Fruit fly (Drosophila melanogaster) whole organism, embryonic: ENCODE data around the gene Spn28B.

Experiments used
- Awh ChIP-seq: fragments of 200-800 bp; sonication (Bioruptor generic); IDR thresholded peaks from 2 replicates; pipeline ENCODE4, ENCODE4 v1.3.6; 2022; ENCODE audit warnings: missing biosample characterization, missing genetic modification characterization
- CG10267 ChIP-seq: fragments of 200-800 bp; sonication (Bioruptor generic); optimal IDR thresholded peaks from 2 replicates; lab custom pipeline; 2018; ENCODE audit warnings: missing biosample characterization, mild to moderate bottlenecking, missing genetic modification characterization, moderate library complexity
- CG10654 ChIP-seq: fragments of 200-800 bp; sonication (Bioruptor generic); optimal IDR thresholded peaks from 2 replicates; lab custom pipeline; 2016; ENCODE audit warnings: missing biosample characterization, missing genetic modification characterization
- CG11456 ChIP-seq: fragments of 200-800 bp; sonication (Bioruptor generic); IDR thresholded peaks from 3 replicates; pipeline ENCODE4 v1.3.6; 2022; ENCODE audit warnings: missing biosample characterization, missing genetic modification characterization
- CG1233 ChIP-seq: fragments of 200-800 bp; sonication (Bioruptor generic); optimal IDR thresholded peaks from 4 replicates; lab custom pipeline; 2018; ENCODE audit warnings: missing biosample characterization, mild to moderate bottlenecking, missing genetic modification characterization
- CG12659 ChIP-seq: fragments of 200-800 bp; sonication (Bioruptor generic); optimal IDR thresholded peaks from 3 replicates; lab custom pipeline; 2017; ENCODE audit warnings: mild to moderate bottlenecking, missing biosample characterization, missing genetic modification reagents, missing genetic modification characterization
- CG14014 ChIP-seq: fragments of 200-800 bp; sonication (Bioruptor generic); IDR thresholded peaks from 2 replicates; pipeline ENCODE4 v1.3.6; 2022; ENCODE audit warnings: missing biosample characterization, missing genetic modification characterization
- CG15269 ChIP-seq: fragments of 200-800 bp; sonication (Bioruptor generic); optimal IDR thresholded peaks from 2 replicates; lab custom pipeline; 2018; ENCODE audit warnings: missing biosample characterization, mild to moderate bottlenecking, missing genetic modification characterization, moderate library complexity
- CG1602 ChIP-seq: fragments of 200-800 bp; sonication (Bioruptor generic); optimal IDR thresholded peaks from 3 replicates; lab custom pipeline; 2016; ENCODE audit warnings: missing biosample characterization, missing genetic modification characterization
- CG17328 ChIP-seq: fragments of 200-800 bp; sonication (Bioruptor generic); IDR thresholded peaks from 2 replicates; pipeline ENCODE4 v1.3.6; 2022; ENCODE audit warnings: missing biosample characterization, missing genetic modification characterization
- CG2202 ChIP-seq: fragments of 200-800 bp; sonication (Bioruptor generic); optimal IDR thresholded peaks from 2 replicates; lab custom pipeline; 2018; ENCODE audit warnings: missing biosample characterization, mild to moderate bottlenecking, missing genetic modification characterization
- CG2678 ChIP-seq: fragments of 200-800 bp; sonication (Bioruptor generic); optimal IDR thresholded peaks from 3 replicates; lab custom pipeline; 2019; ENCODE audit warnings: missing biosample characterization, mild to moderate bottlenecking, missing genetic modification characterization, moderate library complexity
- CG4424 ChIP-seq: fragments of 200-800 bp; sonication (Bioruptor generic); optimal IDR thresholded peaks from 3 replicates; lab custom pipeline; 2016; ENCODE audit warnings: missing biosample characterization, missing genetic modification characterization
- CG7357 ChIP-seq: fragments of 200-800 bp; sonication (Bioruptor generic); IDR thresholded peaks from 3 replicates; pipeline ENCODE4 v1.3.6; 2022; ENCODE audit warnings: missing biosample characterization, missing genetic modification characterization
- CG7839 ChIP-seq: fragments of 200-800 bp; sonication (Bioruptor generic); optimal IDR thresholded peaks from 3 replicates; lab custom pipeline; 2018; ENCODE audit warnings: missing biosample characterization, mild to moderate bottlenecking, missing genetic modification characterization, moderate library complexity
- CG8765 ChIP-seq: fragments of 200-800 bp; sonication (Bioruptor generic); IDR thresholded peaks from 2 replicates; pipeline ENCODE4 v1.3.6; 2022; ENCODE audit warnings: missing biosample characterization, missing genetic modification characterization
- CG9727 ChIP-seq: fragments of 200-800 bp; sonication (Bioruptor generic); optimal IDR thresholded peaks from 3 replicates; lab custom pipeline; 2017; ENCODE audit warnings: missing biosample characterization, mild to moderate bottlenecking, missing genetic modification characterization
- CoRest ChIP-seq: fragments of 200-800 bp; sonication (Bioruptor generic); optimal IDR thresholded peaks from 3 replicates; lab custom pipeline; 2018; ENCODE audit warnings: missing biosample characterization, mild to moderate bottlenecking, missing genetic modification characterization, moderate library complexity
- HLH4C ChIP-seq: fragments of 200-800 bp; sonication (Bioruptor generic); IDR thresholded peaks from 3 replicates; pipeline ENCODE4 v1.3.6; 2022; ENCODE audit warnings: missing biosample characterization, missing genetic modification characterization; ENCODE audit not compliant: partially characterized antibody
- Hr51 ChIP-seq, 2 experiments: fragments of 200-800 bp; sonication (Bioruptor generic); optimal IDR thresholded peaks; 2 replicates in 1 of 2; 3 replicates in 1 of 2; lab custom pipeline; 2016 to 2018; ENCODE audit warnings: missing biosample characterization in 2 of 2, missing genetic modification characterization in 2 of 2, mild to moderate bottlenecking in 1 of 2, moderate library complexity in 1 of 2
- Hsf ChIP-seq: fragments of 200-800 bp; sonication (Bioruptor generic); optimal IDR thresholded peaks from 3 replicates; lab custom pipeline; 2016; ENCODE audit warnings: missing biosample characterization, missing genetic modification characterization
- Med ChIP-seq: fragments of 200-800 bp; sonication (Bioruptor generic); peaks from one replicate; lab custom pipeline; 2016; ENCODE audit warnings: missing biosample characterization, missing genetic modification characterization, mild to moderate bottlenecking, inconsistent platforms, moderate library complexity
- Meics ChIP-seq: fragments of 200-800 bp; sonication (Bioruptor generic); optimal IDR thresholded peaks from 2 replicates; lab custom pipeline; 2017; ENCODE audit warnings: missing biosample characterization, mild to moderate bottlenecking, missing genetic modification characterization
- NfI ChIP-seq: fragments of 200-800 bp; sonication (Bioruptor generic); optimal IDR thresholded peaks from 3 replicates; lab custom pipeline; 2018; ENCODE audit warnings: missing biosample characterization, mild to moderate bottlenecking, missing genetic modification characterization, moderate library complexity
- Pdp1 ChIP-seq, 2 experiments: fragments of 200-800 bp; sonication (Bioruptor generic); optimal IDR thresholded peaks; 3 replicates each; lab custom pipeline; 2016; ENCODE audit warnings: missing biosample characterization in 2 of 2, missing genetic modification characterization in 2 of 2, mild to moderate bottlenecking in 1 of 2, moderate library complexity in 1 of 2
- Tbp ChIP-seq: fragments of >200 bp; optimal IDR thresholded peaks from 2 replicates; lab custom pipeline; 2018; ENCODE audit warnings: missing biosample characterization, missing genetic modification characterization
- Xrp1 ChIP-seq: fragments of 200-800 bp; sonication (Bioruptor generic); IDR thresholded peaks from 2 replicates; pipeline ENCODE4 v1.3.6; 2022; ENCODE audit warnings: missing biosample characterization, missing genetic modification characterization
- ara ChIP-seq: fragments of 200-800 bp; sonication (Bioruptor generic); IDR thresholded peaks from 2 replicates; pipeline ENCODE4 v1.3.6; 2022; ENCODE audit warnings: missing biosample characterization, missing genetic modification characterization
- bigmax ChIP-seq: fragments of 200-800 bp; sonication (Bioruptor generic); optimal IDR thresholded peaks from 2 replicates; lab custom pipeline; 2018; ENCODE audit warnings: missing biosample characterization, mild to moderate bottlenecking, missing genetic modification characterization
- ci ChIP-seq: fragments of 200-800 bp; sonication (Bioruptor generic); IDR thresholded peaks from 3 replicates; pipeline ENCODE4 v1.3.6; 2022; ENCODE audit warnings: missing biosample characterization, missing genetic modification characterization
- cwo ChIP-seq: fragments of 200-800 bp; sonication (Bioruptor generic); optimal IDR thresholded peaks from 3 replicates; lab custom pipeline; 2017; ENCODE audit warnings: missing biosample characterization, missing genetic modification characterization, mild to moderate bottlenecking, moderate library complexity, missing genetic modification reagents
- da ChIP-seq: fragments of 200-800 bp; sonication (Bioruptor generic); optimal IDR thresholded peaks from 2 replicates; lab custom pipeline; 2016; ENCODE audit warnings: missing biosample characterization, missing genetic modification characterization
- eve ChIP-seq, 2 experiments: fragments of >200 bp; optimal IDR thresholded peaks; 2 replicates each; lab custom pipeline; 2017; ENCODE audit warnings: missing biosample characterization in 2 of 2, missing genetic modification characterization in 2 of 2
- fd96Cb ChIP-seq: fragments of 200-800 bp; sonication (Bioruptor generic); optimal IDR thresholded peaks from 2 replicates; lab custom pipeline; 2018; ENCODE audit warnings: missing biosample characterization, mild to moderate bottlenecking, missing genetic modification characterization, moderate library complexity
- grau ChIP-seq: fragments of 200-800 bp; optimal IDR thresholded peaks from 3 replicates; lab custom pipeline; 2019; ENCODE audit warnings: missing biosample characterization, mild to moderate bottlenecking, missing genetic modification characterization, moderate library complexity
- gsb-n ChIP-seq: fragments of 200-800 bp; sonication (Bioruptor generic); optimal IDR thresholded peaks from 3 replicates; lab custom pipeline; 2018; ENCODE audit warnings: missing biosample characterization, mild to moderate bottlenecking, missing genetic modification characterization
- jing ChIP-seq: fragments of 200-800 bp; sonication (Bioruptor generic); optimal IDR thresholded peaks from 2 replicates; lab custom pipeline; 2018; ENCODE audit warnings: missing biosample characterization, mild to moderate bottlenecking, missing genetic modification characterization
- org-1 ChIP-seq: fragments of 200-800 bp; sonication (Bioruptor generic); optimal IDR thresholded peaks from 2 replicates; lab custom pipeline; 2017; ENCODE audit warnings: missing biosample characterization, missing genetic modification characterization
- phol ChIP-seq: fragments of 200-800 bp; sonication (Bioruptor generic); optimal IDR thresholded peaks from 3 replicates; lab custom pipeline; 2018; ENCODE audit warnings: missing biosample characterization, mild to moderate bottlenecking, missing genetic modification characterization, moderate library complexity
- row ChIP-seq: fragments of 200-800 bp; sonication (Bioruptor generic); IDR thresholded peaks from 3 replicates; pipeline ENCODE4 v1.3.6; 2022; ENCODE audit warnings: missing biosample characterization, missing genetic modification characterization
- scrt ChIP-seq: fragments of 200-800 bp; sonication (Bioruptor generic); optimal IDR thresholded peaks from 2 replicates; lab custom pipeline; 2018; ENCODE audit warnings: missing biosample characterization, mild to moderate bottlenecking, missing genetic modification characterization, moderate library complexity
- sisA ChIP-seq: fragments of 200-800 bp; sonication (Bioruptor generic); IDR thresholded peaks from 2 replicates; pipeline ENCODE4 v1.3.6; 2022; ENCODE audit warnings: missing biosample characterization, missing genetic modification characterization
- slbo ChIP-seq: fragments of 200-800 bp; sonication (Bioruptor generic); IDR thresholded peaks from 2 replicates; pipeline ENCODE4 v1.3.6; 2022; ENCODE audit warnings: missing biosample characterization, missing genetic modification characterization
- so ChIP-seq: fragments of 200-800 bp; sonication (Bioruptor generic); IDR thresholded peaks from 3 replicates; pipeline ENCODE4 v1.3.6; 2022; ENCODE audit warnings: missing biosample characterization, missing genetic modification characterization
- ssp ChIP-seq: fragments of 200-800 bp; sonication (Bioruptor generic); IDR thresholded peaks from 2 replicates; pipeline ENCODE4 v1.3.6; 2022; ENCODE audit warnings: missing biosample characterization, missing genetic modification characterization
- tin ChIP-seq: fragments of 200-800 bp; sonication (Bioruptor generic); optimal IDR thresholded peaks from 3 replicates; lab custom pipeline; 2016; ENCODE audit warnings: missing biosample characterization, missing genetic modification characterization
- trh ChIP-seq: fragments of 200-800 bp; sonication (Bioruptor generic); optimal IDR thresholded peaks from 2 replicates; lab custom pipeline; 2016; ENCODE audit warnings: missing biosample characterization, missing genetic modification characterization
- ttk ChIP-seq: fragments of 200-800 bp; sonication (Bioruptor generic); IDR thresholded peaks from 2 replicates; pipeline ENCODE4 v2.1.2; 2022; ENCODE audit warnings: missing biosample characterization, missing genetic modification characterization
- zf30C ChIP-seq: fragments of 200-800 bp; sonication (Bioruptor generic); optimal IDR thresholded peaks from 3 replicates; lab custom pipeline; 2018; ENCODE audit warnings: missing biosample characterization, mild to moderate bottlenecking, missing genetic modification characterization

Spn28B gene

dm6 chr2L:7541047-7541726 is 40.5 kb upstream of the Spn28B start (continued):
- peak; percentile 60; the same call in 1 of the 2 replicates for TF ChIP-seq Awh (GFP tag; lab: Robert Waterston, UW)
- peak; percentile 42 for TF ChIP-seq tin
- TF ChIP-seq slbo (GFP tag; lab: Robert Waterston, UW), result peak; percentile 8; the same call in 1 of the 2 replicates
- peak; percentile 60 for TF ChIP-seq CG2678 (tag; lab: Kevin White, UChicago)
- peak; percentile 29 for TF ChIP-seq Hsf (GFP tag; lab: Kevin White, UChicago)
- peak; percentile 25 for TF ChIP-seq CG1602
- TF ChIP-seq da (GFP tag; lab: Kevin White, UChicago), result no peak
- peak; percentile 60 for TF ChIP-seq grau (tag; lab: Kevin White, UChicago)
- no peak for TF ChIP-seq CG8765 (GFP tag; lab: Robert Waterston, UW)
- peak; percentile 40 for TF ChIP-seq CG10267 (tag; lab: Kevin White, UChicago)
- peak; percentile 11 for TF ChIP-seq gsb-n (tag; lab: Kevin White, UChicago)
- peak; percentile 32; the same call in 1 of the 2 replicates for TF ChIP-seq sisA (GFP tag; lab: Robert Waterston, UW)
- TF ChIP-seq org-1 (GFP tag; lab: Kevin White, UChicago), result no peak
- peak; percentile 40; the same call in 1 of the 2 replicates for TF ChIP-seq ara (GFP tag; lab: Robert Waterston, UW)
- peak; percentile 20; the same call in 1 of the 2 replicates for TF ChIP-seq ttk
- peak; percentile 40 for TF ChIP-seq CG4424 (GFP tag; lab: Kevin White, UChicago)
- no peak for TF ChIP-seq jing (GFP tag; lab: Kevin White, UChicago)
- peak; percentile 60 for TF ChIP-seq scrt (GFP tag; lab: Kevin White, UChicago)
- peak; percentile 44 for TF ChIP-seq CoRest (tag; lab: Kevin White, UChicago)
- TF ChIP-seq CG2202 (tag; lab: Kevin White, UChicago), result no peak
- 0 out of 3 replicates have a peak, but pooled peaks have one; percentile 26 for TF ChIP-seq CG7357 (GFP tag; lab: Robert Waterston, UW)
- peak; percentile 46 for TF ChIP-seq CG15269 (tag; lab: Kevin White, UChicago)
- TF ChIP-seq trh (GFP tag; lab: Kevin White, UChicago), result peak; percentile 27
- TF ChIP-seq phol, result peak; percentile 62
- TF ChIP-seq Pdp1 (GFP tag; optimal IDR thresholded peaks at IDR 0.05; lab: Kevin White, UChicago), result peak in 1 of 2 experiments; percentile 35
- TF ChIP-seq CG7839, result peak; percentile 65
- TF ChIP-seq so (GFP tag; lab: Robert Waterston, UW), result 0 out of 3 replicates have a peak, but pooled peaks have one; percentile 50
- TF ChIP-seq Tbp (GFP tag; lab: Kevin White, UChicago), result no peak
- no peak for TF ChIP-seq HLH4C (GFP tag; lab: Robert Waterston, UW)
- peak; percentile 39 for TF ChIP-seq ssp (GFP tag; lab: Robert Waterston, UW)
- peak; percentile 3 for TF ChIP-seq CG1233 (GFP tag; lab: Kevin White, UChicago)
- peak; percentile 24 for TF ChIP-seq CG10654 (GFP tag; lab: Kevin White, UChicago)
- peak; percentile 3 for TF ChIP-seq zf30C (GFP tag; lab: Kevin White, UChicago)
- no peak for TF ChIP-seq CG17328 (GFP tag; lab: Robert Waterston, UW)
- TF ChIP-seq row (GFP tag; lab: Robert Waterston, UW), result peak; percentile 53
- TF ChIP-seq eve (GFP tag; optimal IDR thresholded peaks at IDR 0.05; lab: Kevin White, UChicago), result peak in 1 of 2 experiments; percentile 74
- peak; percentile 59 for TF ChIP-seq Med
- peak; percentile 74 for TF ChIP-seq Xrp1
- TF ChIP-seq CG9727 (GFP tag; lab: Kevin White, UChicago), result peak; percentile 58
- TF ChIP-seq fd96Cb, result peak; percentile 14
- TF ChIP-seq Hr51 (GFP tag; optimal IDR thresholded peaks at IDR 0.05; lab: Kevin White, UChicago), result peak in 1 of 2 experiments; percentile 57
- peak; percentile 4 for TF ChIP-seq CG12659 (GFP tag; lab: Kevin White, UChicago)
- peak; percentile 5 for TF ChIP-seq cwo (GFP tag; lab: Kevin White, UChicago)
- peak; percentile 13 for TF ChIP-seq Meics (GFP tag; lab: Kevin White, UChicago)
- 0 out of 3 replicates have a peak, but pooled peaks have one; percentile 26 for TF ChIP-seq ci (GFP tag; lab: Robert Waterston, UW)
- peak; percentile 34; the same call in 1 of the 2 replicates for TF ChIP-seq CG14014 (GFP tag; lab: Robert Waterston, UW)
- no peak for TF ChIP-seq bigmax (GFP tag; lab: Kevin White, UChicago)
- peak; percentile 43; the same call in 1 of the 3 replicates for TF ChIP-seq CG11456 (GFP tag; lab: Robert Waterston, UW)
- no peak for TF ChIP-seq NfI
